Worm (Caenorhabditis elegans) whole organism, L1 larva: ENCODE results near the gene F28B4.3.
A peak's percentile ranks its signal among the peaks of the same experiment; 100 is the strongest.

Experiments
- C04F5.9 ChIP-seq: sonication (generic microtip); optimal IDR thresholded peaks from 2 replicates; lab custom pipeline; 2016; ENCODE audit warnings: missing genetic modification characterization, missing compliant biosample characterization
- C16A3.4 ChIP-seq: fragments of 150-350 bp; optimal IDR thresholded peaks from 2 replicates; lab custom pipeline; 2014; ENCODE audit warnings: missing biosample characterization, missing genetic modification characterization
- C34B4.2 ChIP-seq: sonication (generic microtip); optimal IDR thresholded peaks from 2 replicates; lab custom pipeline; 2017; ENCODE audit warnings: mild to moderate bottlenecking, missing genetic modification characterization, missing compliant biosample characterization
- Y116A8C.19 ChIP-seq: sonication (generic microtip); optimal IDR thresholded peaks from 2 replicates; lab custom pipeline; 2016; ENCODE audit warnings: missing compliant biosample characterization, missing genetic modification characterization, borderline replicate concordance
- alr-1 ChIP-seq: fragments of 200-800 bp; sonication (Bioruptor generic); optimal IDR thresholded peaks from 2 replicates; lab custom pipeline; 2018; ENCODE audit warnings: borderline replicate concordance, mild to moderate bottlenecking, missing genetic modification characterization, missing compliant biosample characterization
- aly-2 ChIP-seq: fragments of 150-350 bp; optimal IDR thresholded peaks from 2 replicates; lab custom pipeline; 2014; ENCODE audit warnings: missing biosample characterization, missing genetic modification characterization
- blmp-1 ChIP-seq: fragments of 150-350 bp; optimal IDR thresholded peaks from 2 replicates; lab custom pipeline; 2014; ENCODE audit warnings: missing biosample characterization, missing genetic modification characterization
- ceh-8 ChIP-seq: fragments of 200-800 bp; sonication (Bioruptor generic); optimal IDR thresholded peaks from 2 replicates; lab custom pipeline; 2018; ENCODE audit warnings: mild to moderate bottlenecking, missing genetic modification characterization, moderate library complexity, missing compliant biosample characterization
- dpl-1 ChIP-seq, 3 experiments: fragments of 150-350 bp in 2 of 3; sonication (generic microtip) in 1 of 3; optimal IDR thresholded peaks; 2 replicates each; lab custom pipeline; 2014 to 2017; ENCODE audit warnings: missing biosample characterization in 3 of 3, missing genetic modification characterization in 3 of 3, missing genetic modification reagents in 3 of 3
- dsc-1 ChIP-seq: sonication (generic microtip); optimal IDR thresholded peaks from 2 replicates; lab custom pipeline; 2016; ENCODE audit warnings: mild to moderate bottlenecking, missing genetic modification characterization, missing compliant biosample characterization
- elt-2 ChIP-seq: sonication (generic microtip); optimal IDR thresholded peaks from 2 replicates; lab custom pipeline; 2016; ENCODE audit warnings: missing genetic modification characterization, mild to moderate bottlenecking, inconsistent platforms, missing compliant biosample characterization, missing genetic modification reagents
- fkh-10 ChIP-seq: sonication (generic microtip); optimal IDR thresholded peaks from 2 replicates; lab custom pipeline; 2017; ENCODE audit warnings: missing biosample characterization, missing genetic modification reagents, missing genetic modification characterization
- irx-1 ChIP-seq: sonication (generic microtip); optimal IDR thresholded peaks from 2 replicates; lab custom pipeline; 2016; ENCODE audit warnings: missing genetic modification characterization, missing compliant biosample characterization
- jun-1 ChIP-seq: fragments of 150-350 bp; optimal IDR thresholded peaks from 2 replicates; lab custom pipeline; 2014; ENCODE audit warnings: missing biosample characterization, missing genetic modification reagents, missing genetic modification characterization
- lin-14 ChIP-seq: fragments of 200-800 bp; sonication (Bioruptor generic); optimal IDR thresholded peaks from 2 replicates; lab custom pipeline; 2018; ENCODE audit warnings: mild to moderate bottlenecking, missing genetic modification characterization, moderate library complexity, missing compliant biosample characterization
- lin-15B ChIP-seq: fragments of 150-350 bp; sonication (generic microtip); optimal IDR thresholded peaks from 3 replicates; lab custom pipeline; 2014; ENCODE audit warnings: missing biosample characterization, missing genetic modification characterization
- lin-39 ChIP-seq: fragments of 150-350 bp; optimal IDR thresholded peaks from 2 replicates; lab custom pipeline; 2014; ENCODE audit warnings: missing biosample characterization, missing genetic modification reagents, missing genetic modification characterization
- mdl-1 ChIP-seq, 2 experiments: fragments of 150-350 bp; optimal IDR thresholded peaks; 2 replicates each; lab custom pipeline; 2014 to 2017; ENCODE audit warnings: missing biosample characterization in 2 of 2, missing genetic modification characterization in 2 of 2, inconsistent platforms in 1 of 2
- nhr-11 ChIP-seq: fragments of 150-350 bp; optimal IDR thresholded peaks from 2 replicates; lab custom pipeline; 2014; ENCODE audit warnings: missing biosample characterization, missing genetic modification characterization
- nhr-12 ChIP-seq: sonication (generic microtip); optimal IDR thresholded peaks from 2 replicates; lab custom pipeline; 2017; ENCODE audit warnings: missing biosample characterization, missing genetic modification characterization
- nhr-19 ChIP-seq: fragments of 200-800 bp; sonication (Bioruptor generic); conservative IDR thresholded peaks from 2 replicates; pipeline ENCODE4 v1.3.6; 2022; ENCODE audit warnings: missing genetic modification characterization, missing compliant biosample characterization
- nhr-71 ChIP-seq: sonication (generic microtip); optimal IDR thresholded peaks from 2 replicates; lab custom pipeline; 2016; ENCODE audit warnings: mild to moderate bottlenecking, missing genetic modification characterization, moderate library complexity, missing compliant biosample characterization
- pax-3 ChIP-seq: fragments of 200-800 bp; sonication (Bioruptor generic); optimal IDR thresholded peaks from 2 replicates; lab custom pipeline; 2018; ENCODE audit warnings: mild to moderate bottlenecking, missing genetic modification characterization, moderate library complexity, missing compliant biosample characterization
- rnt-1 ChIP-seq: sonication (generic microtip); optimal IDR thresholded peaks from 2 replicates; lab custom pipeline; 2016; ENCODE audit warnings: mild to moderate bottlenecking, missing genetic modification characterization, moderate library complexity, missing compliant biosample characterization
- snu-23 ChIP-seq: sonication (generic microtip); optimal IDR thresholded peaks from 2 replicates; lab custom pipeline; 2016; ENCODE audit warnings: missing genetic modification characterization, missing compliant biosample characterization
- sox-4 ChIP-seq: sonication (generic microtip); optimal IDR thresholded peaks from 2 replicates; lab custom pipeline; 2016; ENCODE audit warnings: missing genetic modification characterization, missing compliant biosample characterization
- tbx-2 ChIP-seq: sonication (generic microtip); optimal IDR thresholded peaks from 2 replicates; lab custom pipeline; 2016; ENCODE audit warnings: missing genetic modification characterization, missing compliant biosample characterization
- unc-86 ChIP-seq: sonication (generic microtip); optimal IDR thresholded peaks from 2 replicates; lab custom pipeline; 2016; ENCODE audit warnings: missing genetic modification characterization, missing compliant biosample characterization
- zag-1 ChIP-seq: fragments of 150-350 bp; optimal IDR thresholded peaks from 2 replicates; lab custom pipeline; 2014; ENCODE audit warnings: missing biosample characterization, missing genetic modification characterization
- ztf-4 ChIP-seq: fragments of 150-350 bp; optimal IDR thresholded peaks from 2 replicates; lab custom pipeline; 2014; ENCODE audit warnings: missing biosample characterization, missing genetic modification characterization

The F28B4.3 gene

ce11 chrX:3280130-3280529 is 44.9 kb upstream of the F28B4.3 start, which contains the start of gene K09C4.10:
TSS of gene K09C4.10 (minus strand) at chrX:3280230.
- TF ChIP-seq rnt-1 (tag; lab: Kevin White, UChicago), result no peak

ce11 chrX:3272580-3272979 is 37.4 kb upstream of the F28B4.3 start, which contains the start of gene K09C4.7:
TSS of gene K09C4.7 (plus strand) at chrX:3272880.
- TF ChIP-seq alr-1 (tag; lab: Kevin White, UChicago), result no peak

ce11 chrX:3271673-3272072 is 36.5 kb upstream of the F28B4.3 start, which contains the start of gene K09C4.9:
TSS of gene K09C4.9 (minus strand) at chrX:3271773.
- no peak for TF ChIP-seq unc-86 (tag; lab: Kevin White, UChicago)
- TF ChIP-seq lin-14, result no peak
- no peak for TF ChIP-seq pax-3
- no peak for TF ChIP-seq C04F5.9 (tag; lab: Kevin White, UChicago)
- TF ChIP-seq C16A3.4, result no peak
- TF ChIP-seq ztf-4 (tag; lab: Kevin White, UChicago), result no peak

- TF ChIP-seq C34B4.2 (tag; lab: Kevin White, UChicago) (no peak), irx-1 (tag; lab: Kevin White, UChicago) (no peak), lin-15B (tag; lab: Kevin White, UChicago) (no peak), aly-2 (tag; lab: Kevin White, UChicago) (no peak), elt-2 (tag; lab: Kevin White, UChicago) (no peak), sox-4 (tag; lab: Kevin White, UChicago) (no peak), rnt-1 (tag; lab: Kevin White, UChicago) (peak; percentile 17), zag-1 (tag; lab: Kevin White, UChicago) (no peak), nhr-19 (GFP tag; lab: Robert Waterston, UW) (no peak)
Observed at ce11 chrX:3270806-3271205, 35.6 kb upstream of the F28B4.3 start, which contains the start of gene sul-1. TSS of gene sul-1 (minus strand) at chrX:3270906.

ce11 chrX:3262600-3262999 is 27.4 kb upstream of the F28B4.3 start, which contains the start of gene fbxb-71:
TSS of gene fbxb-71 (plus strand) at chrX:3262900.
- TF ChIP-seq dpl-1 (GFP tag; optimal IDR thresholded peaks at IDR 0.05; lab: Kevin White, UChicago) (no peak), C04F5.9 (tag; lab: Kevin White, UChicago) (no peak), Y116A8C.19 (tag; lab: Kevin White, UChicago) (no peak), aly-2 (tag; lab: Kevin White, UChicago) (no peak), nhr-11 (tag; lab: Kevin White, UChicago) (no peak), dsc-1 (tag; lab: Kevin White, UChicago) (no peak), blmp-1 (tag; lab: Kevin White, UChicago) (no peak), tbx-2 (tag; lab: Kevin White, UChicago) (no peak), ceh-8 (no peak), unc-86 (tag; lab: Kevin White, UChicago) (no peak), C16A3.4 (no peak), C34B4.2 (tag; lab: Kevin White, UChicago) (no peak)

- TF ChIP-seq nhr-71 (tag; lab: Kevin White, UChicago), result peak; percentile 30
- TF ChIP-seq mdl-1 (tag; optimal IDR thresholded peaks at IDR 0.05; lab: Kevin White, UChicago), result peak in 1 of 2 experiments; percentile 21
- TF ChIP-seq jun-1 (tag; lab: Kevin White, UChicago), result no peak
- TF ChIP-seq lin-39 (tag; lab: Kevin White, UChicago), result peak; percentile 19
- peak; percentile 57 for TF ChIP-seq rnt-1 (tag; lab: Kevin White, UChicago)
- TF ChIP-seq fkh-10 (GFP tag; lab: Kevin White, UChicago), result no peak
- TF ChIP-seq nhr-12 (tag; lab: Kevin White, UChicago), result no peak
- no peak for TF ChIP-seq ztf-4 (tag; lab: Kevin White, UChicago)
- TF ChIP-seq snu-23, result peak; percentile 6
Observed at ce11 chrX:3260509-3260908, 25.3 kb upstream of the F28B4.3 start, which contains the start of gene lbp-2. TSS of gene lbp-2 (plus strand) at chrX:3260610.
